Worm (Caenorhabditis elegans): ENCODE data around the gene igcm-2.

igcm-2 gene

DNA sequence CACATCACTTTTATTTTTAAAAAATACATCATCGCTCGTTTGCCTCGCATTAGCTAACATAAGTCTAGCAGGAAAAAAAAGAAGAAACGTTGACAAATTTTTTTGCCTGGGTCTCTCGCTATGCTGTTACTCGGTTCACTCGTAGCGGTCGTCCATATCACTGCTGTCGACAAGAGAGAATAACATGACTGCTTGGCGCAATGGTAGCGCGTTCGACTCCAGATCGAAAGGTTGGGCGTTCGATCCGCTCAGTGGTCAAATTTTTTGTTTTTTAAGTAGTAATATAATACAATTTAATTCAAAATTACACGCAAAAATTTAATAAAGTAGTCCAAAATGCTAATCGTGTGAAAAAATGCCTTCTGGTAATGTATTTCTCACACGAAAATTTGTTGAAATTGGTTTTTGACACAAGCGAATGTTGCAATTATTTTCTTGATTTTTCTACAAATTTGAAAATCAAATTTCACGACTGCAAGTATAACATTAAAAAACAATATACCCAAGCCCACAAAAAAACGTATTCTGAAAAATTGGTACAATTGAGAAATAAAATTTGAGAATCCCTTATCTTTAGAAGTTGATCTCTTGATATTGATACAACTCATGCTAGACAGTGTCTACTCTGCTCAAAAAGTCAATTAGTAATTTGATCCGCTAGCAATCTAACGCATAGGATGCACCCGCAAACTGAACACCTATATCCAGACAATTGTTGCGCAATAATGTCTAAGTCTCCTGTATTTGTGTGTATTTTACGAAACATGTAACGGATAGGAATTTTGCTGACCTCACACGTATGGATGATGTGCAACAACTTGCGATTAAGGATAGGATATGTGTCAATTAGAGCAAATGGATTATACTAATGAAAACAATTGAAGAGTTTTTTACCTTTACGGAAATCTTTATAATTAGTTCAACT lies 19.9 kb downstream of the igcm-2 start (continued):
- TF ChIP-seq pha-4 (tag; optimal IDR thresholded peaks at IDR 0.05) (no peak), B0019.2 (GFP tag; conservative IDR thresholded peaks at IDR 0.05) (no peak), ceh-58 (GFP tag; IDR thresholded peaks at IDR 0.05) (0 out of 2 replicates have a peak, but pooled peaks have one; percentile 84), ceh-40 (GFP tag; IDR thresholded peaks at IDR 0.05) (peak; percentile 72; the same call in 1 of the 2 replicates), madf-3 (GFP tag; IDR thresholded peaks at IDR 0.05) (no peak), aptf-3 (GFP tag; IDR thresholded peaks at IDR 0.05) (peak; percentile 75; the same call in 1 of the 2 replicates), rcor-1 (GFP tag; IDR thresholded peaks at IDR 0.05) (peak; percentile 53), snpc-3.4 (tag; optimal IDR thresholded peaks at IDR 0.05) (peak; percentile 39), T07F8.4 (tag; optimal IDR thresholded peaks at IDR 0.05) (peak; percentile 61), cebp-2 (GFP tag; IDR thresholded peaks at IDR 0.05) (no peak), Y79H2A.3 (GFP tag; conservative IDR thresholded peaks at IDR 0.05) (no peak), xnd-1 (tag; optimal IDR thresholded peaks at IDR 0.05) (no peak), ztf-25 (GFP tag; IDR thresholded peaks at IDR 0.05) (0 out of 2 replicates have a peak, but pooled peaks have one; percentile 55), lin-35 (GFP tag; optimal IDR thresholded peaks at IDR 0.05) (no peak), D2030.7 (GFP tag; IDR thresholded peaks at IDR 0.05) (peak; percentile 66), ceh-27 (GFP tag; optimal IDR thresholded peaks at IDR 0.05) (peak; percentile 47), bed-1 (GFP tag; IDR thresholded peaks at IDR 0.05) (no peak), B0261.1 (tag; optimal IDR thresholded peaks at IDR 0.05) (peak; percentile 97), madf-6 (GFP tag; IDR thresholded peaks at IDR 0.05) (no peak), T26A5.8 (tag; optimal IDR thresholded peaks at IDR 0.05) (peak; percentile 66), C17E4.6 (GFP tag; IDR thresholded peaks at IDR 0.05) (no peak), hrde-1 (tag; optimal IDR thresholded peaks at IDR 0.05; ENCODE audit: borderline replicate concordance) (no peak), F22D6.2 (tag; optimal IDR thresholded peaks at IDR 0.05) (no peak), hlh-26 (GFP tag; conservative IDR thresholded peaks at IDR 0.05) (no peak), ceh-91 (GFP tag; IDR thresholded peaks at IDR 0.05) (no peak), mcd-1 (GFP tag; IDR thresholded peaks at IDR 0.05) (no peak), mel-28 (tag; optimal IDR thresholded peaks at IDR 0.05; ENCODE audit: borderline replicate concordance) (no peak), egl-44 (GFP tag; IDR thresholded peaks at IDR 0.05) (peak; percentile 78; the same call in 1 of the 2 replicates), lin-26 (GFP tag; IDR thresholded peaks at IDR 0.05) (peak; percentile 89; the same call in 1 of the 2 replicates), hmg-20 (GFP tag; IDR thresholded peaks at IDR 0.05) (no peak), sea-2 (GFP tag; IDR thresholded peaks at IDR 0.05) (no peak), K12H6.12 (tag; optimal IDR thresholded peaks at IDR 0.05) (peak; percentile 47), mxl-1 (tag; optimal IDR thresholded peaks at IDR 0.05) (peak; percentile 56), gei-17 (GFP tag; optimal IDR thresholded peaks at IDR 0.05) (peak; percentile 28), repo-1 (tag; optimal IDR thresholded peaks at IDR 0.05) (peak; percentile 56)

DNA sequence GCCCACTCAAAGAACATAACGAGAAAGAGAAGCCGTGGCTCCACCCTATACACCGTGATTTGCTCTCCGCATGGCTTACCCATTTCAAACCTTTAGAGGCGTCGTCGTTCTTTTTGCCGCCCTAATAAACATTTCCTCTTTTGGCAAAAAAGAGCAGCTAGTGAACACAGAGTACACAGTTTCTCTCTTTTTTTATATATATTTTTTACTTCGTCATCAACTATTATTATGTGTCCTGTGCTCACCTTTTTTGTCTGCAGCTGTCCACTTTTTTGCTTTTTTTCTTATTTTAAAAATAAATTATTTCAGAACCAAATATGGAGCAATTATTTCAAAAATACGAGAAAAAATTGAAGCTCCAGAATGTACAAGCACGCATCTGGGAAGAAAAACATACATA lies 21.7 kb downstream of the igcm-2 start, which contains the start of gene C03B1.2:
Gene C03B1.2 (plus strand): TSS at position 301 of the 400 bp plus-strand sequence.
- TF ChIP-seq hmg-20 (GFP tag; IDR thresholded peaks at IDR 0.05) (no peak), B0035.1 (tag; optimal IDR thresholded peaks at IDR 0.05) (no peak), lir-1 (GFP tag; conservative IDR thresholded peaks at IDR 0.05) (no peak), Y53F4B.3 (GFP tag; IDR thresholded peaks at IDR 0.05) (no peak), bed-1 (GFP tag; IDR thresholded peaks at IDR 0.05) (no peak), ekl-4 (GFP tag; IDR thresholded peaks at IDR 0.05) (no peak), dpl-1 (GFP tag; optimal IDR thresholded peaks at IDR 0.05) (no peak)

All from whole organism, young adult.